Fruit fly (Drosophila melanogaster) whole organism, embryonic: Measurements from ENCODE around the gene Spt7.

Experiments
- Atf6 ChIP-seq: fragments of 200-800 bp; sonication (Bioruptor generic); IDR thresholded peaks from 2 replicates; pipeline ENCODE4 v1.3.6; 2022; ENCODE audit warnings: missing biosample characterization, missing genetic modification characterization
- BtbVII ChIP-seq: fragments of 200-800 bp; sonication (Bioruptor generic); optimal IDR thresholded peaks from 3 replicates; lab custom pipeline; 2017; ENCODE audit warnings: missing biosample characterization, mild to moderate bottlenecking, missing genetic modification characterization
- CG11093 ChIP-seq: fragments of 200-800 bp; sonication (Bioruptor generic); IDR thresholded peaks from 3 replicates; pipeline ENCODE4 v1.3.6; 2022; ENCODE audit warnings: missing biosample characterization, missing genetic modification characterization
- CG11456 ChIP-seq: fragments of 200-800 bp; sonication (Bioruptor generic); IDR thresholded peaks from 3 replicates; pipeline ENCODE4 v1.3.6; 2022; ENCODE audit warnings: missing biosample characterization, missing genetic modification characterization
- CG12155 ChIP-seq: fragments of 200-800 bp; sonication (Bioruptor generic); optimal IDR thresholded peaks from 3 replicates; lab custom pipeline; 2016; ENCODE audit warnings: missing biosample characterization, missing genetic modification characterization
- CG13123 ChIP-seq: fragments of 200-800 bp; sonication (Bioruptor generic); optimal IDR thresholded peaks from 2 replicates; lab custom pipeline; 2016; ENCODE audit warnings: missing biosample characterization, missing genetic modification characterization
- CG15073 ChIP-seq: fragments of 200-800 bp; sonication (Bioruptor generic); optimal IDR thresholded peaks from 2 replicates; lab custom pipeline; 2016; ENCODE audit warnings: missing biosample characterization, missing genetic modification characterization
- CG15514 ChIP-seq: fragments of 200-800 bp; sonication (Bioruptor generic); optimal IDR thresholded peaks from 3 replicates; lab custom pipeline; 2017; ENCODE audit warnings: missing biosample characterization, missing genetic modification characterization, mild to moderate bottlenecking, moderate library complexity, missing genetic modification reagents
- CG1603 ChIP-seq: fragments of 200-800 bp; sonication (Bioruptor generic); optimal IDR thresholded peaks from 2 replicates; lab custom pipeline; 2019; ENCODE audit warnings: missing biosample characterization, mild to moderate bottlenecking, missing genetic modification characterization, moderate library complexity
- CG16815 ChIP-seq: fragments of 200-800 bp; sonication (Bioruptor generic); optimal IDR thresholded peaks from 3 replicates; lab custom pipeline; 2017; ENCODE audit warnings: missing biosample characterization, mild to moderate bottlenecking, missing genetic modification characterization
- CG17186 ChIP-seq: fragments of 200-800 bp; sonication (Bioruptor generic); optimal IDR thresholded peaks from 3 replicates; lab custom pipeline; 2017; ENCODE audit warnings: missing biosample characterization, missing genetic modification reagents, missing genetic modification characterization
- CG17385 ChIP-seq: fragments of 200-800 bp; sonication (Bioruptor generic); optimal IDR thresholded peaks from 3 replicates; lab custom pipeline; 2018; ENCODE audit warnings: missing biosample characterization, mild to moderate bottlenecking, missing genetic modification characterization
- CG1832 ChIP-seq: fragments of 200-800 bp; sonication (Bioruptor generic); optimal IDR thresholded peaks from 2 replicates; lab custom pipeline; 2017; ENCODE audit warnings: missing biosample characterization, mild to moderate bottlenecking, missing genetic modification characterization, inconsistent platforms
- CG2889 ChIP-seq: fragments of 200-800 bp; sonication (Bioruptor generic); IDR thresholded peaks from 3 replicates; pipeline ENCODE4 v1.3.6; 2022; ENCODE audit warnings: missing biosample characterization, missing genetic modification characterization
- CG3847 ChIP-seq: fragments of 200-800 bp; sonication (Bioruptor generic); IDR thresholded peaks from 2 replicates; pipeline ENCODE4 v1.3.6; 2022; ENCODE audit warnings: missing biosample characterization, missing genetic modification characterization
- CG4360 ChIP-seq: fragments of 200-800 bp; sonication (Bioruptor generic); IDR thresholded peaks from 2 replicates; pipeline ENCODE4 v1.3.6; 2022; ENCODE audit warnings: missing biosample characterization, missing genetic modification characterization
- CG5180 ChIP-seq: fragments of 200-800 bp; sonication (Bioruptor generic); optimal IDR thresholded peaks from 3 replicates; lab custom pipeline; 2017; ENCODE audit warnings: missing biosample characterization, missing genetic modification characterization, mild to moderate bottlenecking, moderate library complexity, missing genetic modification reagents
- CG6854 ChIP-seq: fragments of 200-800 bp; sonication (Bioruptor generic); optimal IDR thresholded peaks from 3 replicates; lab custom pipeline; 2017; ENCODE audit warnings: missing biosample characterization, mild to moderate bottlenecking, missing genetic modification characterization
- CG7987 ChIP-seq: fragments of 200-800 bp; sonication (Bioruptor generic); optimal IDR thresholded peaks from 2 replicates; lab custom pipeline; 2018; ENCODE audit warnings: missing biosample characterization, mild to moderate bottlenecking, missing genetic modification characterization, moderate library complexity
- CG8388 ChIP-seq: fragments of 200-800 bp; sonication (Bioruptor generic); optimal IDR thresholded peaks from 2 replicates; lab custom pipeline; 2019; ENCODE audit warnings: missing biosample characterization, mild to moderate bottlenecking, missing genetic modification characterization, moderate library complexity
- CG8478 ChIP-seq: fragments of >200 bp; optimal IDR thresholded peaks from 2 replicates; lab custom pipeline; 2018
- CG9609 ChIP-seq: fragments of 200-800 bp; sonication (Bioruptor generic); optimal IDR thresholded peaks from 3 replicates; lab custom pipeline; 2016; ENCODE audit warnings: missing biosample characterization, missing genetic modification characterization
- Camta ChIP-seq: fragments of 200-800 bp; sonication (Bioruptor generic); optimal IDR thresholded peaks from 2 replicates; lab custom pipeline; 2016; ENCODE audit warnings: missing biosample characterization, missing genetic modification characterization
- CoRest ChIP-seq: fragments of 200-800 bp; sonication (Bioruptor generic); optimal IDR thresholded peaks from 3 replicates; lab custom pipeline; 2018; ENCODE audit warnings: missing biosample characterization, mild to moderate bottlenecking, missing genetic modification characterization, moderate library complexity
- Dad ChIP-seq: fragments of 200-800 bp; sonication (Bioruptor generic); optimal IDR thresholded peaks from 3 replicates; lab custom pipeline; 2016; ENCODE audit warnings: missing biosample characterization, missing genetic modification characterization
- E2f1 ChIP-seq: fragments of 200-800 bp; sonication (Bioruptor generic); IDR thresholded peaks from 2 replicates; pipeline ENCODE4 v1.3.6; 2022; ENCODE audit warnings: missing biosample characterization, missing genetic modification characterization
- Fer1 ChIP-seq: fragments of 200-800 bp; sonication (Bioruptor generic); optimal IDR thresholded peaks from 2 replicates; lab custom pipeline; 2017; ENCODE audit warnings: missing biosample characterization, mild to moderate bottlenecking, missing genetic modification characterization
- H2.0 ChIP-seq: fragments of 200-800 bp; sonication (Bioruptor generic); IDR thresholded peaks from 2 replicates; pipeline ENCODE4 v1.3.6; 2022; ENCODE audit warnings: missing biosample characterization, missing genetic modification characterization
- HmgD ChIP-seq: fragments of 200-800 bp; sonication (Bioruptor generic); optimal IDR thresholded peaks from 3 replicates; lab custom pipeline; 2016; ENCODE audit warnings: missing biosample characterization, missing genetic modification characterization
- Hmx ChIP-seq: fragments of 200-800 bp; sonication (Bioruptor generic); optimal IDR thresholded peaks from 2 replicates; lab custom pipeline; 2016; ENCODE audit warnings: missing biosample characterization, missing genetic modification characterization
- Hr51 ChIP-seq, 2 experiments: fragments of 200-800 bp; sonication (Bioruptor generic); optimal IDR thresholded peaks; 2 replicates in 1 of 2; 3 replicates in 1 of 2; lab custom pipeline; 2016 to 2018; ENCODE audit warnings: missing biosample characterization in 2 of 2, missing genetic modification characterization in 2 of 2, mild to moderate bottlenecking in 1 of 2, moderate library complexity in 1 of 2
- MBD-R2 ChIP-seq: fragments of 200-800 bp; sonication (Bioruptor generic); IDR thresholded peaks from 2 replicates; pipeline ENCODE4 v1.3.6; 2022; ENCODE audit warnings: missing biosample characterization, missing genetic modification characterization
- al ChIP-seq: fragments of 200-800 bp; sonication (Bioruptor generic); IDR thresholded peaks from 2 replicates; pipeline ENCODE4 v1.3.6; 2022; ENCODE audit warnings: missing biosample characterization, missing genetic modification characterization
- aop ChIP-seq: fragments of 200-800 bp; sonication (Bioruptor generic); IDR thresholded peaks from 2 replicates; pipeline ENCODE4 v1.3.6; 2022; ENCODE audit warnings: missing biosample characterization, missing genetic modification characterization
- ash1 ChIP-seq: fragments of 200-800 bp; sonication (Bioruptor generic); optimal IDR thresholded peaks from 2 replicates; lab custom pipeline; 2018; ENCODE audit warnings: missing biosample characterization, mild to moderate bottlenecking, missing genetic modification characterization
- cwo ChIP-seq: fragments of 200-800 bp; sonication (Bioruptor generic); optimal IDR thresholded peaks from 3 replicates; lab custom pipeline; 2017; ENCODE audit warnings: missing biosample characterization, missing genetic modification characterization, mild to moderate bottlenecking, moderate library complexity, missing genetic modification reagents
- dm ChIP-seq: fragments of 200-800 bp; sonication (Bioruptor generic); optimal IDR thresholded peaks from 3 replicates; lab custom pipeline; 2016; ENCODE audit warnings: missing biosample characterization, missing genetic modification characterization
- dpn ChIP-seq, 2 experiments: fragments of 200-800 bp; sonication (Bioruptor generic); optimal IDR thresholded peaks; 3 replicates each; lab custom pipeline; 2016; ENCODE audit warnings: missing biosample characterization in 2 of 2, missing genetic modification characterization in 2 of 2
- eve ChIP-seq, 2 experiments: fragments of >200 bp; optimal IDR thresholded peaks; 2 replicates each; lab custom pipeline; 2017; ENCODE audit warnings: missing biosample characterization in 2 of 2, missing genetic modification characterization in 2 of 2
- lola ChIP-seq, 3 experiments: fragments of >200 bp in 2 of 3; fragments of 200-800 bp in 1 of 3; sonication (Bioruptor generic) in 1 of 3; optimal IDR thresholded peaks; 2 replicates each; lab custom pipeline; 2017 to 2019; ENCODE audit warnings: missing biosample characterization in 3 of 3, missing genetic modification characterization in 3 of 3, mild to moderate bottlenecking in 1 of 3, moderate library complexity in 1 of 3
- nerfin-1 ChIP-seq: fragments of 200-800 bp; sonication (Bioruptor generic); optimal IDR thresholded peaks from 3 replicates; lab custom pipeline; 2019; ENCODE audit warnings: missing biosample characterization, mild to moderate bottlenecking, missing genetic modification characterization, moderate library complexity
- ro ChIP-seq: fragments of 200-800 bp; sonication (Bioruptor generic); IDR thresholded peaks from 2 replicates; pipeline ENCODE4 v1.3.6; 2022; ENCODE audit warnings: missing biosample characterization, missing genetic modification characterization
- sim ChIP-seq: fragments of 200-800 bp; sonication (Bioruptor generic); IDR thresholded peaks from 2 replicates; pipeline ENCODE4 v1.3.6; 2022; ENCODE audit warnings: missing biosample characterization, missing genetic modification characterization
- so ChIP-seq: fragments of 200-800 bp; sonication (Bioruptor generic); IDR thresholded peaks from 3 replicates; pipeline ENCODE4 v1.3.6; 2022; ENCODE audit warnings: missing biosample characterization, missing genetic modification characterization
- sug ChIP-seq: fragments of 200-800 bp; optimal IDR thresholded peaks from 2 replicates; lab custom pipeline; 2019; ENCODE audit warnings: missing biosample characterization, mild to moderate bottlenecking, missing genetic modification characterization, moderate library complexity
- tgo ChIP-seq: fragments of 200-800 bp; sonication (Bioruptor generic); IDR thresholded peaks from 3 replicates; pipeline ENCODE4 v1.3.6; 2022; ENCODE audit warnings: missing biosample characterization, missing genetic modification characterization
- twi ChIP-seq: fragments of 200-800 bp; optimal IDR thresholded peaks from 2 replicates; lab custom pipeline; 2019; ENCODE audit warnings: missing biosample characterization, mild to moderate bottlenecking, missing genetic modification characterization, moderate library complexity
- usp ChIP-seq: fragments of >200 bp; optimal IDR thresholded peaks from 2 replicates; lab custom pipeline; 2017; ENCODE audit warnings: missing biosample characterization, missing genetic modification characterization
- zf30C ChIP-seq: fragments of 200-800 bp; sonication (Bioruptor generic); optimal IDR thresholded peaks from 3 replicates; lab custom pipeline; 2018; ENCODE audit warnings: missing biosample characterization, mild to moderate bottlenecking, missing genetic modification characterization
- zfh1 ChIP-seq: fragments of 200-800 bp; sonication (Bioruptor generic); IDR thresholded peaks from 3 replicates; pipeline ENCODE4 v1.3.6; 2022; ENCODE audit warnings: missing biosample characterization, missing genetic modification characterization

Gene Spt7

dm6 chrX:17880269-17880889 lies 30.1 kb downstream of the Spt7 start (continued):
- TF ChIP-seq E2f1 (GFP tag; lab: Robert Waterston, UW), result peak; percentile 93
- peak; percentile 92 for TF ChIP-seq CG16815 (GFP tag; lab: Kevin White, UChicago)
- TF ChIP-seq CG17385 (GFP tag; lab: Kevin White, UChicago), result peak; percentile 93
- TF ChIP-seq Camta (GFP tag; lab: Kevin White, UChicago), result peak; percentile 92
- TF ChIP-seq eve (GFP tag; optimal IDR thresholded peaks at IDR 0.05; lab: Kevin White, UChicago), result peak in 1 of 2 experiments; percentile 89
- peak in 1 of 3 experiments; percentile 79 for TF ChIP-seq lola (GFP tag; optimal IDR thresholded peaks at IDR 0.05; lab: Kevin White, UChicago)
- TF ChIP-seq CG11456 (GFP tag; lab: Robert Waterston, UW), result peak; percentile 98
- TF ChIP-seq zf30C (GFP tag; lab: Kevin White, UChicago), result no peak
- TF ChIP-seq cwo (GFP tag; lab: Kevin White, UChicago), result peak; percentile 90
- no peak for TF ChIP-seq usp (GFP tag; lab: Kevin White, UChicago)
- peak; percentile 96 for TF ChIP-seq CoRest
- no peak for TF ChIP-seq CG8478
- TF ChIP-seq dpn (GFP tag; optimal IDR thresholded peaks at IDR 0.05; lab: Kevin White, UChicago), result peak; percentile 97 to 98
- TF ChIP-seq CG2889 (GFP tag; lab: Robert Waterston, UW), result peak; percentile 96
- peak; percentile 91 for TF ChIP-seq Fer1 (GFP tag; lab: Kevin White, UChicago)
- TF ChIP-seq HmgD (GFP tag; lab: Kevin White, UChicago), result peak; percentile 57
- peak; percentile 96 for TF ChIP-seq Atf6 (GFP tag; lab: Robert Waterston, UW)
- TF ChIP-seq sim (GFP tag; lab: Robert Waterston, UW), result peak; percentile 70; the same call in 1 of the 2 replicates
- peak; percentile 92 for TF ChIP-seq sug
- peak; percentile 95 for TF ChIP-seq CG9609 (GFP tag; lab: Kevin White, UChicago)
- TF ChIP-seq twi, result peak; percentile 90
- TF ChIP-seq CG4360 (GFP tag; lab: Robert Waterston, UW), result peak; percentile 71; the same call in 1 of the 2 replicates
- TF ChIP-seq CG15073 (GFP tag; lab: Kevin White, UChicago), result peak; percentile 69
- peak; percentile 93 for TF ChIP-seq CG12155 (GFP tag; lab: Kevin White, UChicago)
- TF ChIP-seq Hr51 (GFP tag; optimal IDR thresholded peaks at IDR 0.05; lab: Kevin White, UChicago), result peak; percentile 94 to 95
- TF ChIP-seq Dad (GFP tag; lab: Kevin White, UChicago), result peak; percentile 96
- TF ChIP-seq CG17186 (GFP tag; lab: Kevin White, UChicago), result peak; percentile 55
- TF ChIP-seq Hmx (GFP tag; lab: Kevin White, UChicago), result peak; percentile 85
- peak; percentile 74 for TF ChIP-seq CG6854 (GFP tag; lab: Kevin White, UChicago)
- peak; percentile 92 for TF ChIP-seq ro (GFP tag; lab: Robert Waterston, UW)
- peak; percentile 95 for TF ChIP-seq tgo (GFP tag; lab: Robert Waterston, UW)
- TF ChIP-seq CG5180 (GFP tag; lab: Kevin White, UChicago), result peak; percentile 87
- peak; percentile 83 for TF ChIP-seq CG15514 (GFP tag; lab: Kevin White, UChicago)
- peak; percentile 84 for TF ChIP-seq nerfin-1
- TF ChIP-seq BtbVII (GFP tag; lab: Kevin White, UChicago), result peak; percentile 90
- TF ChIP-seq CG1603, result peak; percentile 96
- peak; percentile 83 for TF ChIP-seq CG7987 (GFP tag; lab: Kevin White, UChicago)
- peak; percentile 62 for TF ChIP-seq ash1
- TF ChIP-seq CG3847 (GFP tag; lab: Robert Waterston, UW), result peak; percentile 95
- TF ChIP-seq CG11093 (GFP tag; lab: Robert Waterston, UW), result peak; percentile 92
- no peak for TF ChIP-seq CG1832
- TF ChIP-seq al (GFP tag; lab: Robert Waterston, UW), result peak; percentile 93
- TF ChIP-seq zfh1 (GFP tag; lab: Robert Waterston, UW), result peak; percentile 93
- peak; percentile 85 for TF ChIP-seq MBD-R2 (GFP tag; lab: Robert Waterston, UW)
- peak; percentile 92 for TF ChIP-seq CG8388 (GFP tag; lab: Kevin White, UChicago)
- peak; percentile 88 for TF ChIP-seq CG13123 (GFP tag; lab: Kevin White, UChicago)
- peak; percentile 84 for TF ChIP-seq aop (GFP tag; lab: Robert Waterston, UW)
- peak; percentile 90 for TF ChIP-seq dm (GFP tag; lab: Kevin White, UChicago)
- TF ChIP-seq so (GFP tag; lab: Robert Waterston, UW), result peak; percentile 95
- peak; percentile 97 for TF ChIP-seq H2.0 (GFP tag; lab: Robert Waterston, UW)
